Worm (Caenorhabditis elegans): Measurements from ENCODE around the gene F15D4.6.
A peak's percentile ranks its signal among the peaks of the same experiment; 100 is the strongest.

Gene F15D4.6

ce11 chrII:13248886-13249285 is at the start of gene F15D4.6:
TSS of gene F15D4.6 (plus strand) at chrII:13249186.
- TF ChIP-seq nhr-12 (tag; optimal IDR thresholded peaks at IDR 0.05) (no peak), nhr-11 (tag; optimal IDR thresholded peaks at IDR 0.05) (no peak), elt-2 (tag; optimal IDR thresholded peaks at IDR 0.05) (no peak), ztf-11 (tag; optimal IDR thresholded peaks at IDR 0.05) (no peak), daf-12 (tag; optimal IDR thresholded peaks at IDR 0.05) (no peak), nhr-67 (tag; optimal IDR thresholded peaks at IDR 0.05) (no peak), lin-39 (tag; optimal IDR thresholded peaks at IDR 0.05) (no peak), ceh-82 (tag; optimal IDR thresholded peaks at IDR 0.05) (no peak), nhr-25 (tag; optimal IDR thresholded peaks at IDR 0.05) (no peak), fkh-2 (tag; optimal IDR thresholded peaks at IDR 0.05) (no peak), mml-1 (tag; optimal IDR thresholded peaks at IDR 0.05) (no peak), elt-1 (tag; optimal IDR thresholded peaks at IDR 0.05) (no peak), pha-4 (tag; optimal IDR thresholded peaks at IDR 0.05) (no peak), nfya-1 (tag; optimal IDR thresholded peaks at IDR 0.05; ENCODE audit: insufficient read depth) (no peak), ceh-9 (tag; optimal IDR thresholded peaks at IDR 0.05) (no peak), ceh-28 (tag; optimal IDR thresholded peaks at IDR 0.05) (no peak), R02D3.7 (tag; optimal IDR thresholded peaks at IDR 0.05) (no peak), lin-15B (tag; optimal IDR thresholded peaks at IDR 0.05) (no peak)

ce11 chrII:13199674-13200215 is 49.2 kb upstream of the F15D4.6 start, which contains the start of gene btf-1:
TSS of gene btf-1 (plus strand) at chrII:13200165.
- TF ChIP-seq lin-15B (tag; optimal IDR thresholded peaks at IDR 0.05) (peak; percentile 87), pha-4 (tag; optimal IDR thresholded peaks at IDR 0.05) (peak; percentile 78), nhr-237 (tag; optimal IDR thresholded peaks at IDR 0.05) (no peak), pqm-1 (tag; optimal IDR thresholded peaks at IDR 0.05) (peak; percentile 5), ztf-11 (tag; optimal IDR thresholded peaks at IDR 0.05) (no peak), tbx-2 (tag; optimal IDR thresholded peaks at IDR 0.05) (no peak), nhr-43 (tag; optimal IDR thresholded peaks at IDR 0.05; ENCODE audit: poor library complexity, severe bottlenecking) (no peak), elt-3 (tag; optimal IDR thresholded peaks at IDR 0.05) (no peak), ZK546.5 (tag; optimal IDR thresholded peaks at IDR 0.05) (no peak), R02D3.7 (tag; optimal IDR thresholded peaks at IDR 0.05) (peak; percentile 66), mdl-1 (tag; optimal IDR thresholded peaks at IDR 0.05) (no peak), egl-27 (tag; optimal IDR thresholded peaks at IDR 0.05) (no peak), sea-2 (GFP tag; optimal IDR thresholded peaks at IDR 0.05) (no peak), nhr-77 (tag; optimal IDR thresholded peaks at IDR 0.05) (peak; percentile 76), nhr-11 (tag; optimal IDR thresholded peaks at IDR 0.05) (no peak), nhr-23 (tag; optimal IDR thresholded peaks at IDR 0.05) (peak; percentile 49), aly-2 (tag; optimal IDR thresholded peaks at IDR 0.05) (no peak), nhr-76 (tag; optimal IDR thresholded peaks at IDR 0.05) (no peak), fos-1 (tag; optimal IDR thresholded peaks at IDR 0.05) (no peak), nhr-67 (tag; optimal IDR thresholded peaks at IDR 0.05) (no peak), fkh-2 (tag; optimal IDR thresholded peaks at IDR 0.05) (no peak), egl-5 (tag; optimal IDR thresholded peaks at IDR 0.05) (peak; percentile 50), skn-1 (tag; optimal IDR thresholded peaks at IDR 0.05) (peak; percentile 60), nhr-28 (tag; optimal IDR thresholded peaks at IDR 0.05) (no peak), ama-1 (optimal IDR thresholded peaks at IDR 0.05) (peak; percentile 82), ceh-16 (tag; optimal IDR thresholded peaks at IDR 0.05) (no peak), ztf-4 (tag; optimal IDR thresholded peaks at IDR 0.05) (no peak), jun-1 (tag; optimal IDR thresholded peaks at IDR 0.05) (peak; percentile 54), unc-62 (GFP tag; optimal IDR thresholded peaks at IDR 0.05) (no peak), nfya-1 (tag; optimal IDR thresholded peaks at IDR 0.05; ENCODE audit: insufficient read depth) (peak; percentile 68), nhr-25 (tag; optimal IDR thresholded peaks at IDR 0.05) (peak; percentile 20), lin-39 (tag; optimal IDR thresholded peaks at IDR 0.05) (peak; percentile 44), hmg-11 (tag; optimal IDR thresholded peaks at IDR 0.05) (peak; percentile 61), nhr-12 (tag; optimal IDR thresholded peaks at IDR 0.05) (no peak), snpc-4 (tag; optimal IDR thresholded peaks at IDR 0.05) (peak; percentile 41), lsy-12 (tag; optimal IDR thresholded peaks at IDR 0.05) (peak; percentile 70), fkh-10 (GFP tag; optimal IDR thresholded peaks at IDR 0.05) (peak; percentile 70), ceh-9 (tag; optimal IDR thresholded peaks at IDR 0.05) (no peak), elt-1 (tag; optimal IDR thresholded peaks at IDR 0.05) (no peak), daf-12 (tag; optimal IDR thresholded peaks at IDR 0.05) (no peak), zag-1 (tag; optimal IDR thresholded peaks at IDR 0.05) (no peak), elt-2 (tag; optimal IDR thresholded peaks at IDR 0.05) (peak; percentile 51), unc-39 (tag; optimal IDR thresholded peaks at IDR 0.05) (no peak), ceh-28 (tag; optimal IDR thresholded peaks at IDR 0.05) (peak; percentile 45), eor-1 (tag; optimal IDR thresholded peaks at IDR 0.05) (no peak), mml-1 (tag; optimal IDR thresholded peaks at IDR 0.05) (no peak), ceh-82 (tag; optimal IDR thresholded peaks at IDR 0.05) (no peak)
